Worm (Caenorhabditis elegans) whole organism, early embryonic: ENCODE measurements around the gene F23A7.4.

Source experiments
- B0310.2 ChIP-seq: sonication (generic microtip); optimal IDR thresholded peaks from 2 replicates; lab custom pipeline; 2016; ENCODE audit warnings: mild to moderate bottlenecking, missing genetic modification characterization, missing compliant biosample characterization
- F13C5.2 ChIP-seq: sonication (generic microtip); optimal IDR thresholded peaks from 2 replicates; lab custom pipeline; 2017; ENCODE audit warnings: mild to moderate bottlenecking, missing genetic modification characterization, inconsistent platforms, missing compliant biosample characterization
- ama-1 ChIP-seq: fragments of 150-350 bp; optimal IDR thresholded peaks from 2 replicates; lab custom pipeline; 2014
- ceh-13 ChIP-seq: fragments of 200-800 bp; sonication (Bioruptor generic); optimal IDR thresholded peaks from 2 replicates; lab custom pipeline; 2018; ENCODE audit warnings: mild to moderate bottlenecking, missing genetic modification characterization, missing compliant biosample characterization
- ceh-36 ChIP-seq: sonication (generic microtip); optimal IDR thresholded peaks from 2 replicates; lab custom pipeline; 2016; ENCODE audit warnings: missing genetic modification characterization, inconsistent platforms, missing compliant biosample characterization
- ets-7 ChIP-seq: sonication (generic microtip); optimal IDR thresholded peaks from 2 replicates; lab custom pipeline; 2016; ENCODE audit warnings: missing genotype, missing genetic modification characterization, missing compliant biosample characterization
- flt-1 ChIP-seq: fragments of 200-800 bp; sonication (Bioruptor generic); IDR thresholded peaks from 2 replicates; pipeline ENCODE4 v1.3.6; 2022; ENCODE audit warnings: missing genetic modification characterization, missing compliant biosample characterization
- hmbx-1 ChIP-seq: sonication (generic microtip); optimal IDR thresholded peaks from 2 replicates; lab custom pipeline; 2016; ENCODE audit warnings: mild to moderate bottlenecking, missing genetic modification characterization, missing compliant biosample characterization
- hnd-1 ChIP-seq: sonication (generic microtip); optimal IDR thresholded peaks from 2 replicates; lab custom pipeline; 2016; ENCODE audit warnings: missing genetic modification characterization, missing compliant biosample characterization
- pes-1 ChIP-seq: fragments of 200-800 bp; sonication (Bioruptor generic); IDR thresholded peaks from 2 replicates; pipeline ENCODE4 v1.3.6; 2022; ENCODE audit warnings: missing genetic modification reagents, missing genetic modification characterization, missing compliant biosample characterization
- scrt-1 ChIP-seq: fragments of 200-800 bp; sonication (Bioruptor generic); IDR thresholded peaks from 2 replicates; pipeline ENCODE4 v1.3.6; 2022; ENCODE audit warnings: missing genetic modification characterization, missing compliant biosample characterization
- sea-1 ChIP-seq: fragments of 200-800 bp; sonication (Bioruptor generic); conservative IDR thresholded peaks from 2 replicates; pipeline ENCODE4 v1.3.6; 2022; ENCODE audit warnings: missing genetic modification characterization, missing compliant biosample characterization
- tbx-11 ChIP-seq: fragments of 200-800 bp; sonication (Bioruptor generic); IDR thresholded peaks from 2 replicates; pipeline ENCODE4 v1.3.6; 2022; ENCODE audit warnings: missing genetic modification characterization, missing compliant biosample characterization
- tra-4 ChIP-seq: sonication (generic microtip); optimal IDR thresholded peaks from 2 replicates; lab custom pipeline; 2017; ENCODE audit warnings: missing genetic modification characterization, missing compliant biosample characterization

DNA sequence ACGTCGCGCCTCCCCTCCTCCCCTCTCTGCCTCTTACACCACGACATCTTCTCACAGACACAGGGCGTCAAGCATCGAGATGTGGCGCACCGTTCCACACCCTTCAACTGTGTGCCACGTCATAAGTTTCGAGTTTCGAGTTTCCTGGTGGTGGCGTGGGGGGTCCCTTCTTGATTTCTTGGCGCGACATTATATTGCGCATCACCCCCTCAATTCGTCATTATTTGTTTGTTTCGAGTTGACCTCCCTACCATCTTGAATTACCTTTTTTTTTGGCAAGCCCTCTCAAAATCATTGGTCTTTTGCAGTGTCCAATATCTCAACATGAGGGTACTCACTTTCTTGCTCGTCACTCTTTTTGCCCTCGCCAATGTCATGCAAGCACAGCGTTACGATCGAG, 28.3 kb upstream of the F23A7.4 start, which contains the start of gene nlp-67:
- TF ChIP-seq B0310.2 (tag; lab: Kevin White, UChicago) (no peak), ama-1 (no peak), tbx-11 (no peak), ceh-13 (GFP tag; lab: Kevin White, UChicago) (no peak), ceh-36 (no peak), ets-7 (tag; lab: Kevin White, UChicago) (no peak), scrt-1 (GFP tag; lab: Robert Waterston, UW) (no peak), hnd-1 (tag; lab: Kevin White, UChicago) (no peak), tra-4 (no peak), flt-1 (no peak), pes-1 (GFP tag; lab: Robert Waterston, UW) (no peak), hmbx-1 (tag; lab: Kevin White, UChicago) (no peak), F13C5.2 (tag; lab: Kevin White, UChicago) (no peak), sea-1 (no peak)
